Worm (Caenorhabditis elegans) whole organism, midembryonic: ENCODE results near the gene T20D3.14.

ENCODE experiments used
- T22C8.4 ChIP-seq: fragments of 200-800 bp; sonication (Bioruptor generic); IDR thresholded peaks from 2 replicates; pipeline ENCODE4 v1.3.6; 2022; ENCODE audit warnings: missing genetic modification characterization, missing compliant biosample characterization
- cog-1 ChIP-seq: sonication (generic microtip); optimal IDR thresholded peaks from 2 replicates; lab custom pipeline; 2016; ENCODE audit warnings: missing genetic modification characterization, missing compliant biosample characterization
- flt-1 ChIP-seq: fragments of 200-800 bp; sonication (Bioruptor generic); IDR thresholded peaks from 2 replicates; pipeline ENCODE4 v1.3.6; 2022; ENCODE audit warnings: missing genetic modification characterization, missing compliant biosample characterization
- med-1 ChIP-seq: sonication (generic microtip); optimal IDR thresholded peaks from 2 replicates; lab custom pipeline; 2017; ENCODE audit warnings: missing genetic modification characterization, mild to moderate bottlenecking, missing compliant biosample characterization, antibody characterized with exemption, missing genetic modification reagents; ENCODE audit not compliant: insufficient read depth
- ref-1 ChIP-seq: fragments of 200-800 bp; sonication (Bioruptor generic); conservative IDR thresholded peaks from 2 replicates; pipeline ENCODE4 v1.3.6; 2022; ENCODE audit warnings: missing genetic modification reagents, missing genetic modification characterization, missing compliant biosample characterization
- tab-1 ChIP-seq: fragments of 200-800 bp; sonication (Bioruptor generic); IDR thresholded peaks from 2 replicates; pipeline ENCODE4 v1.3.6; 2022; ENCODE audit warnings: missing genetic modification characterization, missing compliant biosample characterization
- ztf-29 ChIP-seq: fragments of 200-800 bp; sonication (Bioruptor generic); IDR thresholded peaks from 2 replicates; pipeline ENCODE4 v1.3.6; 2022; ENCODE audit warnings: missing genetic modification reagents, missing genetic modification characterization, missing compliant biosample characterization

DNA sequence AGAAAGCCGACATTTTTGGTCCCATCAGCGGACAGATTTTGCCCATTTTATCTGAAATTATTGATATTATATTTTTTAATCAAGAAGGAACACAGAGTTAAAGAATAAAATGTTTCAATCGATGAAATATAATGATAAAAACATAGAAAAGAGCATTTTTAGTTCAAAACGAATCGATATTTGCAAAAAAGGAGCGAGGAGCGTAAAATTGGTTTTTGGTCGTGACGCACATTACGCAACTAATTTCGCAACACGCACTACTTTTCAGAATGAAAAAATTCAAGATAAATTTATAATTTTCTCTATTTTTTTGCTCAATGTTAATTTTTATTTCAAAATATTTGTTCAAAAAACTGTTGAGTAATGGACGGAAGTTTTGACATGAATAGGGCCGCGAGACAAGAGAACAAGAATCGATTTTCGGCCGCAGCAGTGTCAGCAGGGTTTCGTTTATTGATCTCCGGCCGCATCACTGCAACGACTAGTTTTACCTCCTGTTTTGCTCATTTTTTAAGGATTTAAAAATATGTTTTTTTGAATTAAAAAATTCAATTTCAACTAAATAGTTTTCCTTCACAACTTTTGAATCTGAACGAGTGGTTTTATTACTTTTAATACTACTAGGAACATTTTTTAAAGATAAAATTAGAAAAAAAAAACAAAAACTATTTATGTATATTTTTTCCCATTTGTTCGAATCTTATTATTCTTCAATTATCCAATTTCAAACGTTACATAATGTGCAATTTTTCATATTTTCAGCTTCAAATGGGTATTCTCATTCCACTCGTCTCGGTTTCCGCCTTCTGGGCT lies 14.5 kb downstream of the T20D3.14 start, which contains the start of the genes F49C12.12 and vha-17:
- TF ChIP-seq ztf-29 (GFP tag; lab: Robert Waterston, UW): no peak
- no peak for TF ChIP-seq med-1 (GFP tag; lab: Kevin White, UChicago)
- no peak for TF ChIP-seq flt-1 (GFP tag; lab: Robert Waterston, UW)
- TF ChIP-seq tab-1 (GFP tag; lab: Robert Waterston, UW): no peak
- no peak for TF ChIP-seq ref-1
- TF ChIP-seq cog-1 (tag; lab: Kevin White, UChicago): no peak
- TF ChIP-seq T22C8.4 (GFP tag; lab: Robert Waterston, UW): 0 out of 2 replicates have a peak, but pooled peaks have one; percentile 46
